Worm (Caenorhabditis elegans): ENCODE results near the gene Y9C2UA.1.
A peak's percentile ranks its signal among the peaks of the same experiment; 100 is the strongest.

DNA sequence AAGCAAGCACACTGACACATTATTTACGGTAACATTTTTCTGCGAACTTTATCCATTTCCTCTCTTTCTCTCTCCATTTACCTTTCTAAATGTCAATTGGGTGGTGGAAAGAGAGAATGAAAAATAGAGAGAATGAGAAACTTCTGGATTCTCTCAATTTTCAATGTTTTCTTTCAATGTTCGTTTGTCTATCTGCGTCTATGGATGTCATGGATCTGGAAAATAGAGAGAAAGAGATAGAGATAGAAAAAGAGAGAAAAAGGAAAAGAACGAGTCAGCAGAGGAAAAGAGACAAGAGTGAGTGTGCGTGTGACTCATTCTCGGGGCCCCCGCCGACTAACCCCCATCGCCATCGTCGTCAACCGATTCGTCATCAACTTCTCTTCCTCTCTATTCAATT, 26.6 kb upstream of the Y9C2UA.1 start, which contains the start of gene jun-1:
- TF ChIP-seq pha-4 (tag; optimal IDR thresholded peaks at IDR 0.05): no peak
- peak; percentile 20 for TF ChIP-seq atf-7 (tag; optimal IDR thresholded peaks at IDR 0.05)
- peak; percentile 23 for TF ChIP-seq gei-17 (GFP tag; optimal IDR thresholded peaks at IDR 0.05)
